Worm (Caenorhabditis elegans): ENCODE results near the gene slcf-1.

ce11 chrX:10576872-10577271 is 47.8 kb downstream of the slcf-1 start, which contains the start of gene nhx-5:
- TF ChIP-seq mls-2 (tag; optimal IDR thresholded peaks at IDR 0.05) (no peak), lin-13 (tag; optimal IDR thresholded peaks at IDR 0.05) (no peak), snpc-4 (tag; optimal IDR thresholded peaks at IDR 0.05) (no peak), unc-62 (GFP tag; optimal IDR thresholded peaks at IDR 0.05) (no peak), nhr-28 (tag; optimal IDR thresholded peaks at IDR 0.05) (no peak), lsy-2 (tag; optimal IDR thresholded peaks at IDR 0.05) (no peak)
